Fruit fly (Drosophila melanogaster) whole organism, embryonic: ENCODE results near the gene Sec61alpha.

Experiments used
- ATbp ChIP-seq: fragments of 200-800 bp; sonication (Bioruptor generic); optimal IDR thresholded peaks from 2 replicates; lab custom pipeline; 2017; ENCODE audit warnings: missing biosample characterization, mild to moderate bottlenecking, missing genetic modification characterization, missing genetic modification reagents
- B-H2 ChIP-seq: fragments of 200-800 bp; sonication (Bioruptor generic); optimal IDR thresholded peaks from 2 replicates; lab custom pipeline; 2018; ENCODE audit warnings: missing biosample characterization, mild to moderate bottlenecking, missing genetic modification characterization
- BEAF-32 ChIP-seq: fragments of 200-800 bp; sonication (Bioruptor generic); optimal IDR thresholded peaks from 3 replicates; lab custom pipeline; 2017; ENCODE audit warnings: missing biosample characterization, missing genetic modification characterization, mild to moderate bottlenecking, moderate library complexity, missing genetic modification reagents
- CG10366 ChIP-seq: fragments of 200-800 bp; sonication (Bioruptor generic); IDR thresholded peaks from 2 replicates; pipeline ENCODE4 v1.3.6; 2022; ENCODE audit warnings: missing biosample characterization, missing genetic modification characterization
- CG10462 ChIP-seq: fragments of 200-800 bp; sonication (Bioruptor generic); optimal IDR thresholded peaks from 2 replicates; lab custom pipeline; 2016; ENCODE audit warnings: missing biosample characterization, missing genetic modification characterization
- CG11695 ChIP-seq: fragments of 200-800 bp; sonication (Bioruptor generic); IDR thresholded peaks from 3 replicates; pipeline ENCODE4 v1.3.6; 2022; ENCODE audit warnings: missing biosample characterization, missing genetic modification characterization
- CG12299 ChIP-seq: fragments of 200-800 bp; sonication (Bioruptor generic); optimal IDR thresholded peaks from 2 replicates; lab custom pipeline; 2018; ENCODE audit warnings: missing biosample characterization, mild to moderate bottlenecking, missing genetic modification characterization
- CG12659 ChIP-seq: fragments of 200-800 bp; sonication (Bioruptor generic); optimal IDR thresholded peaks from 3 replicates; lab custom pipeline; 2017; ENCODE audit warnings: mild to moderate bottlenecking, missing biosample characterization, missing genetic modification reagents, missing genetic modification characterization
- CG1529 ChIP-seq: fragments of 200-800 bp; sonication (Bioruptor generic); optimal IDR thresholded peaks from 3 replicates; lab custom pipeline; 2018; ENCODE audit warnings: missing biosample characterization, missing genetic modification characterization
- CG2120 ChIP-seq: fragments of 200-800 bp; sonication (Bioruptor generic); optimal IDR thresholded peaks from 3 replicates; lab custom pipeline; 2016; ENCODE audit warnings: missing biosample characterization, missing genetic modification characterization
- CG2712 ChIP-seq: fragments of 200-800 bp; optimal IDR thresholded peaks from 3 replicates; lab custom pipeline; 2019; ENCODE audit warnings: missing biosample characterization, mild to moderate bottlenecking, missing genetic modification characterization, moderate library complexity
- CG32532 ChIP-seq: fragments of 200-800 bp; sonication (Bioruptor generic); IDR thresholded peaks from 2 replicates; pipeline ENCODE4 v1.3.6; 2022; ENCODE audit warnings: missing biosample characterization, missing genetic modification characterization
- CG33557 ChIP-seq: fragments of 200-800 bp; sonication (Bioruptor generic); optimal IDR thresholded peaks from 2 replicates; lab custom pipeline; 2019; ENCODE audit warnings: missing biosample characterization, mild to moderate bottlenecking, missing genetic modification characterization, moderate library complexity
- CG34422 ChIP-seq: fragments of 200-800 bp; sonication (Bioruptor generic); IDR thresholded peaks from 3 replicates; pipeline ENCODE4 v1.3.6; 2022; ENCODE audit warnings: missing biosample characterization, missing genetic modification characterization
- CG4328 ChIP-seq: fragments of 200-800 bp; sonication (Bioruptor generic); optimal IDR thresholded peaks from 3 replicates; lab custom pipeline; 2017; ENCODE audit warnings: missing biosample characterization, missing genetic modification reagents, missing genetic modification characterization
- CG4730 ChIP-seq: fragments of 200-800 bp; sonication (Bioruptor generic); IDR thresholded peaks from 2 replicates; pipeline ENCODE4 v1.3.6; 2022; ENCODE audit warnings: missing biosample characterization, missing genetic modification characterization
- CG8290 ChIP-seq, 3 experiments: fragments of 200-800 bp; sonication (Bioruptor generic); optimal IDR thresholded peaks; 2 replicates each; lab custom pipeline; 2016 to 2019; ENCODE audit warnings: missing biosample characterization in 3 of 3, missing genetic modification characterization in 3 of 3, mild to moderate bottlenecking in 2 of 3, moderate library complexity in 1 of 3
- CG9215 ChIP-seq: fragments of 200-800 bp; sonication (Bioruptor generic); IDR thresholded peaks from 2 replicates; pipeline ENCODE4 v1.3.6; 2022; ENCODE audit warnings: missing biosample characterization, missing genetic modification characterization
- CG9727 ChIP-seq: fragments of 200-800 bp; sonication (Bioruptor generic); optimal IDR thresholded peaks from 3 replicates; lab custom pipeline; 2017; ENCODE audit warnings: missing biosample characterization, mild to moderate bottlenecking, missing genetic modification characterization
- D ChIP-seq, 2 experiments: fragments of 200-800 bp in 1 of 2; fragments of >200 bp in 1 of 2; sonication (Bioruptor generic) in 1 of 2; optimal IDR thresholded peaks; 2 replicates in 1 of 2; 3 replicates in 1 of 2; lab custom pipeline; 2017; ENCODE audit warnings: mild to moderate bottlenecking in 1 of 2, missing biosample characterization in 1 of 2, missing genetic modification characterization in 1 of 2, missing genetic modification reagents in 1 of 2
- HLHmδ ChIP-seq: fragments of 200-800 bp; sonication (Bioruptor generic); optimal IDR thresholded peaks from 2 replicates; lab custom pipeline; 2018; ENCODE audit warnings: missing biosample characterization, mild to moderate bottlenecking, missing genetic modification characterization, moderate library complexity
- Hand ChIP-seq: fragments of 200-800 bp; sonication (Bioruptor generic); optimal IDR thresholded peaks from 2 replicates; lab custom pipeline; 2017; ENCODE audit warnings: mild to moderate bottlenecking, missing biosample characterization, missing genetic modification reagents, missing genetic modification characterization
- Hmr ChIP-seq: fragments of 200-800 bp; sonication (Bioruptor generic); optimal IDR thresholded peaks from 3 replicates; lab custom pipeline; 2017; ENCODE audit warnings: mild to moderate bottlenecking, missing biosample characterization, missing genetic modification reagents, missing genetic modification characterization
- MTF-1 ChIP-seq: fragments of 200-800 bp; sonication (Bioruptor generic); optimal IDR thresholded peaks from 2 replicates; lab custom pipeline; 2018; ENCODE audit warnings: missing biosample characterization, mild to moderate bottlenecking, missing genetic modification characterization, borderline replicate concordance
- NfI ChIP-seq: fragments of 200-800 bp; sonication (Bioruptor generic); optimal IDR thresholded peaks from 3 replicates; lab custom pipeline; 2018; ENCODE audit warnings: missing biosample characterization, mild to moderate bottlenecking, missing genetic modification characterization, moderate library complexity
- Oli ChIP-seq: fragments of 200-800 bp; sonication (Bioruptor generic); optimal IDR thresholded peaks from 2 replicates; lab custom pipeline; 2018; ENCODE audit warnings: missing biosample characterization, mild to moderate bottlenecking, missing genetic modification characterization, moderate library complexity
- Xbp1 ChIP-seq: fragments of 200-800 bp; sonication (Bioruptor generic); optimal IDR thresholded peaks from 3 replicates; lab custom pipeline; 2016; ENCODE audit warnings: missing biosample characterization, mild to moderate bottlenecking, missing genetic modification characterization
- Xrp1 ChIP-seq: fragments of 200-800 bp; sonication (Bioruptor generic); IDR thresholded peaks from 2 replicates; pipeline ENCODE4 v1.3.6; 2022; ENCODE audit warnings: missing biosample characterization, missing genetic modification characterization
- bigmax ChIP-seq: fragments of 200-800 bp; sonication (Bioruptor generic); optimal IDR thresholded peaks from 2 replicates; lab custom pipeline; 2018; ENCODE audit warnings: missing biosample characterization, mild to moderate bottlenecking, missing genetic modification characterization
- bowl ChIP-seq: fragments of 200-800 bp; sonication (Bioruptor generic); IDR thresholded peaks from 2 replicates; pipeline ENCODE4 v1.3.6; 2022; ENCODE audit warnings: missing biosample characterization, missing genetic modification characterization
- chinmo ChIP-seq: fragments of 200-800 bp; sonication (Bioruptor generic); IDR thresholded peaks from 4 replicates; pipeline ENCODE4 v1.3.6; 2022; ENCODE audit warnings: missing biosample characterization, missing genetic modification characterization; ENCODE audit not compliant: partially characterized antibody
- ci ChIP-seq: fragments of 200-800 bp; sonication (Bioruptor generic); IDR thresholded peaks from 3 replicates; pipeline ENCODE4 v1.3.6; 2022; ENCODE audit warnings: missing biosample characterization, missing genetic modification characterization
- crol ChIP-seq: fragments of 200-800 bp; sonication (Bioruptor generic); IDR thresholded peaks from 2 replicates; pipeline ENCODE4 v1.3.6; 2022; ENCODE audit warnings: missing biosample characterization, missing genetic modification characterization
- crp ChIP-seq, 2 experiments: fragments of 200-800 bp; sonication (Bioruptor generic); optimal IDR thresholded peaks; 2 replicates in 1 of 2; 3 replicates in 1 of 2; lab custom pipeline; 2017; ENCODE audit warnings: missing biosample characterization in 2 of 2, missing genetic modification characterization in 2 of 2, mild to moderate bottlenecking in 1 of 2, moderate library complexity in 1 of 2
- cwo ChIP-seq: fragments of 200-800 bp; sonication (Bioruptor generic); optimal IDR thresholded peaks from 3 replicates; lab custom pipeline; 2017; ENCODE audit warnings: missing biosample characterization, missing genetic modification characterization, mild to moderate bottlenecking, moderate library complexity, missing genetic modification reagents
- fd64A ChIP-seq: fragments of 200-800 bp; sonication (Bioruptor generic); optimal IDR thresholded peaks from 3 replicates; lab custom pipeline; 2018; ENCODE audit warnings: missing biosample characterization, mild to moderate bottlenecking, missing genetic modification characterization
- gce ChIP-seq: fragments of 200-800 bp; sonication (Bioruptor generic); IDR thresholded peaks from 3 replicates; pipeline ENCODE4 v1.3.6; 2022; ENCODE audit warnings: missing biosample characterization, missing genetic modification characterization
- insv ChIP-seq, 2 experiments: fragments of 200-800 bp; sonication (Bioruptor generic); optimal IDR thresholded peaks; 3 replicates each; lab custom pipeline; 2016 to 2018; ENCODE audit warnings: missing biosample characterization in 2 of 2, missing genetic modification characterization in 2 of 2
- kni ChIP-seq: fragments of 200-800 bp; sonication (Bioruptor generic); optimal IDR thresholded peaks from 3 replicates; lab custom pipeline; 2017; ENCODE audit warnings: mild to moderate bottlenecking, missing biosample characterization, missing genetic modification reagents, missing genetic modification characterization
- nmo ChIP-seq: fragments of 200-800 bp; sonication (Bioruptor generic); optimal IDR thresholded peaks from 2 replicates; lab custom pipeline; 2018; ENCODE audit warnings: missing biosample characterization, mild to moderate bottlenecking, missing genetic modification characterization, moderate library complexity
- pho ChIP-seq: fragments of 200-800 bp; sonication (Bioruptor generic); optimal IDR thresholded peaks from 2 replicates; lab custom pipeline; 2016; ENCODE audit warnings: missing biosample characterization, missing genetic modification characterization
- pnt ChIP-seq: fragments of 200-800 bp; sonication (Bioruptor generic); optimal IDR thresholded peaks from 3 replicates; lab custom pipeline; 2016; ENCODE audit warnings: missing biosample characterization, missing genetic modification characterization
- schlank ChIP-seq: fragments of 200-800 bp; sonication (Bioruptor generic); optimal IDR thresholded peaks from 2 replicates; lab custom pipeline; 2018; ENCODE audit warnings: missing biosample characterization, mild to moderate bottlenecking, missing genetic modification characterization
- sens ChIP-seq: fragments of 200-800 bp; sonication (Bioruptor generic); peaks from one replicate; lab custom pipeline; 2016; ENCODE audit warnings: missing biosample characterization, missing genetic modification characterization
- sqz ChIP-seq: fragments of 200-800 bp; sonication (Bioruptor generic); optimal IDR thresholded peaks from 3 replicates; lab custom pipeline; 2018; ENCODE audit warnings: missing biosample characterization, mild to moderate bottlenecking, missing genetic modification characterization
- stwl ChIP-seq: fragments of 200-800 bp; sonication (Bioruptor generic); optimal IDR thresholded peaks from 3 replicates; lab custom pipeline; 2018; ENCODE audit warnings: missing biosample characterization, mild to moderate bottlenecking, missing genetic modification characterization, moderate library complexity
- z ChIP-seq: fragments of 200-800 bp; sonication (Bioruptor generic); IDR thresholded peaks from 3 replicates; pipeline ENCODE4 v1.3.6; 2022; ENCODE audit warnings: missing biosample characterization, missing genetic modification characterization

The Sec61alpha gene

DNA sequence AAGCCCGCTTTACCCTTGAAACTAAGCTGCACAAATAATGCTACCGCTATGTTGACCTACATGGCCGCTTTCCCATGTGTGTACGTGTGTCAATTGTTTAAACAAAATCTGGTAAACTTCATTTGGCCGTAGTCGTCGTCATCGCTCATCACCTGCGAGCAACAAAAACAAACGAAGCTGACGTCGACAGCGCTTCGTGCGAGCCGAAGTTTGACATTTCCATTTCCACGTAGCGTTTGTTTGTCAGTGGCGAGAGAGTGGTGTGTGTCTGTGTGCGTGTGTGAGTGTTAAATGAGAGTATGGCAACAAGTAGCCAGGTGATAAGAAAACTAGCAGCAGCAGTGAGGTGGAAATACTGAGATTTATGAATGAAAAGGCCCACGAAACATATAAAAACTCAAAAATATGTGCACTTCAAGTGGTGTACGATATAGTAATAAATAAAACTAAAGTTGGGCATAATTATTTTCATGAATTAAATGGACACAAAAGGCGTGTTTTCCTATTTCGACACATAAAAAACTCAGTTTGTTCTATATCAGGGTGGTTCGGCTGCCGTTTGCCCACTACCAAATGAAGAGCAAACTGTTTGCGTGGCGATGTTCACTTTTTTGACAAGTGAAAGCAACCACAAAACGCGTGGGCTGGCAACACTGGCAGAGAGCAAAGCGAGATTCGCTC is 1.0 kb downstream of the Sec61alpha start (continued):
- peak; percentile 80 for TF ChIP-seq ATbp
- peak; percentile 33 for TF ChIP-seq stwl (tag; lab: Kevin White, UChicago)
- TF ChIP-seq sqz (GFP tag; lab: Kevin White, UChicago), result peak; percentile 44
- TF ChIP-seq fd64A (GFP tag; lab: Kevin White, UChicago), result peak; percentile 55
- peak; percentile 84 for TF ChIP-seq CG9215 (GFP tag; lab: Robert Waterston, UW)
- peak; percentile 41; the same call in 2 of the 3 replicates for TF ChIP-seq CG11695 (GFP tag; lab: Robert Waterston, UW)
- TF ChIP-seq NfI (GFP tag; lab: Kevin White, UChicago), result peak; percentile 30
- TF ChIP-seq CG34422, result peak; percentile 14; the same call in 1 of the 3 replicates
- peak; percentile 33 for TF ChIP-seq CG33557 (GFP tag; lab: Kevin White, UChicago)
- TF ChIP-seq CG9727 (GFP tag; lab: Kevin White, UChicago), result peak; percentile 23
- peak; percentile 1 for TF ChIP-seq nmo (GFP tag; lab: Kevin White, UChicago)
- no peak for TF ChIP-seq BEAF-32 (GFP tag; lab: Kevin White, UChicago)
- TF ChIP-seq pnt, result peak; percentile 9
- TF ChIP-seq CG10462 (GFP tag; lab: Kevin White, UChicago), result no peak
- peak; percentile 55; the same call in 1 of the 3 replicates for TF ChIP-seq gce
- TF ChIP-seq CG2120 (GFP tag; lab: Kevin White, UChicago), result peak; percentile 30
- peak; percentile 20; the same call in 1 of the 2 replicates for TF ChIP-seq Xrp1 (GFP tag; lab: Robert Waterston, UW)
- peak; percentile 70 for TF ChIP-seq kni (GFP tag; lab: Kevin White, UChicago)
- TF ChIP-seq HLHmδ (GFP tag; lab: Kevin White, UChicago), result peak; percentile 34
- peak; percentile 19 for TF ChIP-seq CG1529 (GFP tag; lab: Kevin White, UChicago)
- no peak for TF ChIP-seq crol (GFP tag; lab: Robert Waterston, UW)
- peak; percentile 62; the same call in 1 of the 2 replicates for TF ChIP-seq CG32532
- TF ChIP-seq CG12299, result peak; percentile 63
- peak; percentile 68; the same call in 1 of the 4 replicates for TF ChIP-seq chinmo (GFP tag; lab: Robert Waterston, UW)
- TF ChIP-seq CG8290 (GFP tag; optimal IDR thresholded peaks at IDR 0.05; lab: Kevin White, UChicago), result no peak
- peak; percentile 46 to 83 for TF ChIP-seq CG8290 (tag; optimal IDR thresholded peaks at IDR 0.05; lab: Kevin White, UChicago)
- no peak for TF ChIP-seq CG4730
- TF ChIP-seq insv (GFP tag; optimal IDR thresholded peaks at IDR 0.05; lab: Kevin White, UChicago), result peak in 1 of 2 experiments; percentile 28
- peak; percentile 51 for TF ChIP-seq B-H2 (GFP tag; lab: Kevin White, UChicago)
- TF ChIP-seq crp (GFP tag; optimal IDR thresholded peaks at IDR 0.05; lab: Kevin White, UChicago), result no peak
- peak; percentile 72 for TF ChIP-seq CG4328 (GFP tag; lab: Kevin White, UChicago)
- TF ChIP-seq Hand (GFP tag; lab: Kevin White, UChicago), result peak; percentile 33
- peak; percentile 24 for TF ChIP-seq schlank (tag; lab: Kevin White, UChicago)
- TF ChIP-seq CG12659 (GFP tag; lab: Kevin White, UChicago), result peak; percentile 38
- peak; percentile 48 for TF ChIP-seq cwo (GFP tag; lab: Kevin White, UChicago)
- TF ChIP-seq sens (GFP tag; lab: Kevin White, UChicago), result peak; percentile 94
- TF ChIP-seq Hmr, result peak; percentile 61
- 0 out of 2 replicates have a peak, but pooled peaks have one; percentile 23 for TF ChIP-seq bowl (GFP tag; lab: Robert Waterston, UW)
- TF ChIP-seq CG10366 (GFP tag; lab: Robert Waterston, UW), result no peak
- TF ChIP-seq CG2712 (tag; lab: Kevin White, UChicago), result peak; percentile 18
- no peak for TF ChIP-seq D (optimal IDR thresholded peaks at IDR 0.05; lab: Kevin White, UChicago)
- TF ChIP-seq D (GFP tag; optimal IDR thresholded peaks at IDR 0.05; lab: Kevin White, UChicago), result peak; percentile 20
- peak; percentile 19 for TF ChIP-seq pho (GFP tag; lab: Kevin White, UChicago)
- peak; percentile 62 for TF ChIP-seq MTF-1 (GFP tag; lab: Kevin White, UChicago)
- no peak for TF ChIP-seq z (GFP tag; lab: Robert Waterston, UW)
- TF ChIP-seq bigmax (GFP tag; lab: Kevin White, UChicago), result peak; percentile 47
- TF ChIP-seq Oli (tag; lab: Kevin White, UChicago), result no peak
- TF ChIP-seq ci, result peak; percentile 55; the same call in 2 of the 3 replicates
- TF ChIP-seq Xbp1 (GFP tag; lab: Kevin White, UChicago), result peak; percentile 27
